Worm (Caenorhabditis elegans) whole organism, early embryonic: ENCODE results near the gene F48C5.2.

Experiments used
- B0310.2 ChIP-seq: sonication (generic microtip); optimal IDR thresholded peaks from 2 replicates; lab custom pipeline; 2016; ENCODE audit warnings: mild to moderate bottlenecking, missing genetic modification characterization, missing compliant biosample characterization
- F13C5.2 ChIP-seq: sonication (generic microtip); optimal IDR thresholded peaks from 2 replicates; lab custom pipeline; 2017; ENCODE audit warnings: mild to moderate bottlenecking, missing genetic modification characterization, inconsistent platforms, missing compliant biosample characterization
- aly-1 ChIP-seq: sonication (generic microtip); optimal IDR thresholded peaks from 2 replicates; lab custom pipeline; 2016; ENCODE audit warnings: missing genetic modification characterization, missing compliant biosample characterization
- ama-1 ChIP-seq: fragments of 150-350 bp; optimal IDR thresholded peaks from 2 replicates; lab custom pipeline; 2014
- ceh-13 ChIP-seq: fragments of 200-800 bp; sonication (Bioruptor generic); optimal IDR thresholded peaks from 2 replicates; lab custom pipeline; 2018; ENCODE audit warnings: mild to moderate bottlenecking, missing genetic modification characterization, missing compliant biosample characterization
- ceh-36 ChIP-seq: sonication (generic microtip); optimal IDR thresholded peaks from 2 replicates; lab custom pipeline; 2016; ENCODE audit warnings: missing genetic modification characterization, inconsistent platforms, missing compliant biosample characterization
- ets-7 ChIP-seq: sonication (generic microtip); optimal IDR thresholded peaks from 2 replicates; lab custom pipeline; 2016; ENCODE audit warnings: missing genotype, missing genetic modification characterization, missing compliant biosample characterization
- flt-1 ChIP-seq: fragments of 200-800 bp; sonication (Bioruptor generic); IDR thresholded peaks from 2 replicates; pipeline ENCODE4 v1.3.6; 2022; ENCODE audit warnings: missing genetic modification characterization, missing compliant biosample characterization
- hmbx-1 ChIP-seq: sonication (generic microtip); optimal IDR thresholded peaks from 2 replicates; lab custom pipeline; 2016; ENCODE audit warnings: mild to moderate bottlenecking, missing genetic modification characterization, missing compliant biosample characterization
- hmg-4 ChIP-seq: fragments of 200-800 bp; sonication (Bioruptor generic); optimal IDR thresholded peaks from 2 replicates; lab custom pipeline; 2018; ENCODE audit warnings: mild to moderate bottlenecking, missing genetic modification characterization, missing compliant biosample characterization
- hnd-1 ChIP-seq: sonication (generic microtip); optimal IDR thresholded peaks from 2 replicates; lab custom pipeline; 2016; ENCODE audit warnings: missing genetic modification characterization, missing compliant biosample characterization
- pes-1 ChIP-seq: fragments of 200-800 bp; sonication (Bioruptor generic); IDR thresholded peaks from 2 replicates; pipeline ENCODE4 v1.3.6; 2022; ENCODE audit warnings: missing genetic modification reagents, missing genetic modification characterization, missing compliant biosample characterization
- scrt-1 ChIP-seq: fragments of 200-800 bp; sonication (Bioruptor generic); IDR thresholded peaks from 2 replicates; pipeline ENCODE4 v1.3.6; 2022; ENCODE audit warnings: missing genetic modification characterization, missing compliant biosample characterization
- sea-1 ChIP-seq: fragments of 200-800 bp; sonication (Bioruptor generic); conservative IDR thresholded peaks from 2 replicates; pipeline ENCODE4 v1.3.6; 2022; ENCODE audit warnings: missing genetic modification characterization, missing compliant biosample characterization
- tbx-11 ChIP-seq: fragments of 200-800 bp; sonication (Bioruptor generic); IDR thresholded peaks from 2 replicates; pipeline ENCODE4 v1.3.6; 2022; ENCODE audit warnings: missing genetic modification characterization, missing compliant biosample characterization
- tbx-37 ChIP-seq: fragments of 200-800 bp; sonication (Bioruptor generic); conservative IDR thresholded peaks from 2 replicates; pipeline ENCODE4 v1.3.6; 2022; ENCODE audit warnings: missing genetic modification reagents, missing genetic modification characterization, missing compliant biosample characterization
- tra-4 ChIP-seq: sonication (generic microtip); optimal IDR thresholded peaks from 2 replicates; lab custom pipeline; 2017; ENCODE audit warnings: missing genetic modification characterization, missing compliant biosample characterization

The F48C5.2 gene

DNA sequence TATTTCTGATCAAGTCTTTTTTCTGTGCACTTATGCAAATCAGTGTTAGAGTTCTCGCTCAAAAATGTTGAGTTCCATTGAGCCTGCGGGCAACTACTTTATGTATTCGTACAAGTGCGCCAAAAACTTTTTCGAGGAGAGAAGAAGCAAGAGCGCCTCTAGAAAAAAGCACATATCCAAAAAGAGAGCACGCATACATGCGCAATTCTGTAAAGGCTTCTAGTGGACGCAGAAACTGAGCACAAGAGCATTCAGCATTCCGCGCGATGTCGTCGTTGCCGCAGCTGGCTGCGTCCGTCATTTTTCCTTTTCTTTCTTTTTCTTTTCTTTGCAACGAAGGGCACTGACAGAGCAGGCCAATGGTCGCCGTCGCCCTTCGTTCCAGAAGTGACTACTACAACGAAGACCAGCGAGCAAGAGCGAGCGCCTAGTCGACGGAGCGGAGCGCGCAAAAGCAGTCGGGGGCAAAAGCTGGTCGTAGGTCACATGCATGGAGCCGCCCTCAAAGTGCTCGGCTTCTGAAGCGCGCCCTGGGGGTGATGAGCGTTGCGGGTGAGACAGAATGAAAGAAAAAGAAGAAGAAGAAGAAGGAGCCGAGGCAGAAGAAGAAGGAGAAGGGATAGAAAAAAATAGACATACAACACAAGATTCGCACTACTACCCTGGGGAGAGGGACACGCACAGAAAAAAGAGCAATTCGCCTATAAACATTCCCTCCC is 19.0 kb upstream of the F48C5.2 start:
- TF ChIP-seq aly-1 (tag; lab: Kevin White, UChicago) (peak; percentile 42), ceh-36 (no peak)

DNA sequence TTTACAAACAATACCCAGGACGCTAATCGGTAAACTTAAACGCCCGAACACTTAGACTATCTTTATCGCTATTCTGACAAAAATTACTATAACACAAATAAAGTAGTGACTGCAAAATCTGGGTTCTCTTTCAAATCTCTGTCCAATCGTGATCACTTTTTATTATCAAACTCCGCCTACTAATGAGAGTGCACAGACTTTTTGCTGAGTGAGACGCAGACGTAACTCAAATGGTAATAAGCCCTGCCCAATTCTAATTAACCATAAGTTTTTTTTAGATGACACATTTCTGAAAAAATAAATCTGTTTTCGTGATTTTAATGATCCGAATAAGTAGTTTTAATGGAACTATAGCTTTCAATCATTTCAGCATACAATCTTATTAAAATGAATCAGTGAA is 18.3 kb upstream of the F48C5.2 start:
- no peak for TF ChIP-seq ets-7 (tag; lab: Kevin White, UChicago)
- TF ChIP-seq ceh-36 = no peak
- no peak for TF ChIP-seq tra-4
- no peak for TF ChIP-seq pes-1
- no peak for TF ChIP-seq ama-1 (lab: Kevin White, UChicago)
- TF ChIP-seq hmg-4 (GFP tag; lab: Kevin White, UChicago) = no peak
- TF ChIP-seq tbx-11 (GFP tag; lab: Robert Waterston, UW) = no peak
- TF ChIP-seq aly-1 (tag; lab: Kevin White, UChicago) = no peak
- TF ChIP-seq F13C5.2 (tag; lab: Kevin White, UChicago) = no peak
- no peak for TF ChIP-seq tbx-37 (GFP tag; lab: Robert Waterston, UW)
- no peak for TF ChIP-seq hmbx-1 (tag; lab: Kevin White, UChicago)
- TF ChIP-seq sea-1 = no peak

- TF ChIP-seq aly-1 (tag; lab: Kevin White, UChicago) = no peak
- no peak for TF ChIP-seq pes-1
- TF ChIP-seq ama-1 (lab: Kevin White, UChicago) = no peak
- no peak for TF ChIP-seq tbx-37 (GFP tag; lab: Robert Waterston, UW)
- TF ChIP-seq tbx-11 (GFP tag; lab: Robert Waterston, UW) = no peak
- no peak for TF ChIP-seq ceh-36
- no peak for TF ChIP-seq B0310.2 (tag; lab: Kevin White, UChicago)
- no peak for TF ChIP-seq ets-7 (tag; lab: Kevin White, UChicago)
- no peak for TF ChIP-seq tra-4
- TF ChIP-seq F13C5.2 (tag; lab: Kevin White, UChicago) = no peak
- no peak for TF ChIP-seq ceh-13
- TF ChIP-seq hmbx-1 (tag; lab: Kevin White, UChicago) = no peak
- TF ChIP-seq flt-1 (GFP tag; lab: Robert Waterston, UW) = no peak
Measured at ce11 chrX:11471893-11472292, 17.8 kb upstream of the F48C5.2 start.

DNA sequence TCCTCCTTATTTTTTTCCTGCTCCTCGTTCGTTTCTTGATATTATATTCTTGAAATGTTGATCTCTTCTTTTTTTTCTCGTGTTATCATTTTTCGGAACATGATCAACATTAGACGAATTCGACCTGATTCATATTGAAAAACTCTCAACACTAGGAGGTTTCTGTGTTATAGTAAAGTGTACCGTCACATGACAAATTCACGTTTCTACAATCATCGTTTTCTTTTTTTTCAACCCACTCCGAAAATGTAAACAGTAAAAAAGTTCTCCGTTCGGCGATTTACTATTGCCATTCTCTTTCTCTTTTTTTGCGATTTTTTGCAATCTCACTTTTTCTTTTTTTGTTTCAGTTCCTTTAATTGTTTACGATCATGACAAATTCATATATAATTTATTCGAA is 17.3 kb upstream of the F48C5.2 start:
- TF ChIP-seq hnd-1 (tag; lab: Kevin White, UChicago) (no peak), tra-4 (no peak), B0310.2 (tag; lab: Kevin White, UChicago) (no peak), ama-1 (lab: Kevin White, UChicago) (no peak), scrt-1 (GFP tag; lab: Robert Waterston, UW) (no peak), hmg-4 (GFP tag; lab: Kevin White, UChicago) (no peak), sea-1 (no peak), tbx-11 (GFP tag; lab: Robert Waterston, UW) (no peak), aly-1 (tag; lab: Kevin White, UChicago) (no peak), ceh-13 (no peak), F13C5.2 (tag; lab: Kevin White, UChicago) (no peak), pes-1 (no peak), hmbx-1 (tag; lab: Kevin White, UChicago) (no peak), ets-7 (tag; lab: Kevin White, UChicago) (no peak)

- no peak for TF ChIP-seq pes-1
- no peak for TF ChIP-seq tbx-37 (GFP tag; lab: Robert Waterston, UW)
- TF ChIP-seq tra-4 = no peak
- no peak for TF ChIP-seq tbx-11 (GFP tag; lab: Robert Waterston, UW)
- TF ChIP-seq ets-7 (tag; lab: Kevin White, UChicago) = no peak
- no peak for TF ChIP-seq F13C5.2 (tag; lab: Kevin White, UChicago)
- TF ChIP-seq B0310.2 (tag; lab: Kevin White, UChicago) = no peak
- TF ChIP-seq ceh-13 = no peak
- no peak for TF ChIP-seq flt-1 (GFP tag; lab: Robert Waterston, UW)
- no peak for TF ChIP-seq hmbx-1 (tag; lab: Kevin White, UChicago)
- no peak for TF ChIP-seq hmg-4 (GFP tag; lab: Kevin White, UChicago)
- TF ChIP-seq scrt-1 (GFP tag; lab: Robert Waterston, UW) = no peak
- no peak for TF ChIP-seq ama-1 (lab: Kevin White, UChicago)
Measured at ce11 chrX:11469600-11469999, 15.5 kb upstream of the F48C5.2 start.

ce11 chrX:11468814-11469213 is 14.7 kb upstream of the F48C5.2 start:
- TF ChIP-seq B0310.2 (tag; lab: Kevin White, UChicago) (no peak), tbx-11 (GFP tag; lab: Robert Waterston, UW) (no peak), sea-1 (no peak)

DNA sequence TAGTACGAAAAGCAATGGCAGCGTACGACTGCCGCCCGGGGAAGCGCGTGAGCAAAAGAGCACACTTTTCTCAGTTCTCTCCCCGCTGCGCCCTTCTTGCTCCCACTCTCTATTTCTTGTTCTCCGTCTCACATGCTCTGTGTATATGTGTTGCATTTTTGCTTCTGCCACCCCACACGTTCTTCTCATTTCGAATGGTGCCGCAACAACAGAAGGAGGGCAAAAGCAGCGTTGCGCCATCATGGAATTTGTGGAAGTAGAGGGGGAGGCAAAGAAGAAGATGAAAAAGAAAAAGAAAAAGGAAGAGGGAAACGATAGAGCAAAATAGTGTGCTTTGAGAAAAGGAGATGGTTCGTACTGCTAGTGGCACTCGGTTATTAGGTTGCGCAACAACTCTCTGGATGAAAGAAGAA is 13.2 kb upstream of the F48C5.2 start:
- TF ChIP-seq tbx-37 (GFP tag; lab: Robert Waterston, UW) (0 out of 2 replicates have a peak, but pooled peaks have one; percentile 10), F13C5.2 (tag; lab: Kevin White, UChicago) (peak; percentile 6), ama-1 (lab: Kevin White, UChicago) (no peak), pes-1 (peak; percentile 23; the same call in 1 of the 2 replicates), scrt-1 (GFP tag; lab: Robert Waterston, UW) (0 out of 2 replicates have a peak, but pooled peaks have one; percentile 26), B0310.2 (tag; lab: Kevin White, UChicago) (no peak)
